Worm (Caenorhabditis elegans): Measurements from ENCODE around the gene dac-1.

Gene dac-1

ce11 chrIII:833711-834442 is 17.9 kb downstream of the dac-1 start:
- TF ChIP-seq B0310.2 (tag; optimal IDR thresholded peaks at IDR 0.05) (no peak), flt-1 (GFP tag; IDR thresholded peaks at IDR 0.05) (peak; percentile 54), pes-1 (GFP tag; IDR thresholded peaks at IDR 0.05) (no peak), tbx-11 (GFP tag; IDR thresholded peaks at IDR 0.05) (no peak), tbx-37 (GFP tag; conservative IDR thresholded peaks at IDR 0.05) (0 out of 2 replicates have a peak, but pooled peaks have one; percentile 13), ceh-36 (tag; optimal IDR thresholded peaks at IDR 0.05) (no peak), aly-1 (tag; optimal IDR thresholded peaks at IDR 0.05) (no peak), F13C5.2 (tag; optimal IDR thresholded peaks at IDR 0.05) (peak; percentile 48), ets-7 (tag; optimal IDR thresholded peaks at IDR 0.05) (no peak), hmbx-1 (tag; optimal IDR thresholded peaks at IDR 0.05) (no peak), hnd-1 (tag; optimal IDR thresholded peaks at IDR 0.05) (no peak), sea-1 (GFP tag; conservative IDR thresholded peaks at IDR 0.05) (0 out of 2 replicates have a peak, but pooled peaks have one; percentile 53), tra-4 (tag; optimal IDR thresholded peaks at IDR 0.05) (no peak), scrt-1 (GFP tag; IDR thresholded peaks at IDR 0.05) (no peak), ama-1 (optimal IDR thresholded peaks at IDR 0.05) (peak; percentile 16), ceh-13 (GFP tag; optimal IDR thresholded peaks at IDR 0.05) (no peak), hmg-4 (GFP tag; optimal IDR thresholded peaks at IDR 0.05) (peak; percentile 76)

DNA sequence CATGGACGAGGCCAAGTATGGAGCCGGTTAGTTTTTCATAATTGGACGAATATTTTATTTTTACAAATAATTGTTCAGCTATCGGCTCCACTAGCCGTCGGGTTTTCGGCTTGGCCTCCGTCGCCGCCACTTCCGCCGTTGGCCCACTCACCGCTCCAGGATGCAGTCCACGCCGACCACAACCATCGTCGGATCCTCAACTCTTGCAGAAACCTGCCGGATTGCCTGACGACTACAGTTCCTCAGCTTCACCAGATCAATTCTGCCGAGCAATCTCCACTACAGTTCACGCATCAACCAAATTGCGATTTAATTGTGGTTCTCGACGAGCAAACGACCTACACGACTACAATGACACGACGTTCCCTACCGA is 18.5 kb downstream of the dac-1 start:
- TF ChIP-seq hmg-4 (GFP tag; optimal IDR thresholded peaks at IDR 0.05), result peak; percentile 18
- TF ChIP-seq tra-4 (tag; optimal IDR thresholded peaks at IDR 0.05), result no peak
- TF ChIP-seq tbx-11 (GFP tag; IDR thresholded peaks at IDR 0.05), result 0 out of 2 replicates have a peak, but pooled peaks have one; percentile 11
- TF ChIP-seq flt-1 (GFP tag; IDR thresholded peaks at IDR 0.05), result no peak

- TF ChIP-seq scrt-1 (GFP tag; IDR thresholded peaks at IDR 0.05) (no peak), hnd-1 (tag; optimal IDR thresholded peaks at IDR 0.05) (no peak), ama-1 (optimal IDR thresholded peaks at IDR 0.05) (no peak), sea-1 (GFP tag; conservative IDR thresholded peaks at IDR 0.05) (no peak), tra-4 (tag; optimal IDR thresholded peaks at IDR 0.05) (no peak), pes-1 (GFP tag; IDR thresholded peaks at IDR 0.05) (no peak), tbx-11 (GFP tag; IDR thresholded peaks at IDR 0.05) (no peak), hmbx-1 (tag; optimal IDR thresholded peaks at IDR 0.05) (no peak), ceh-36 (tag; optimal IDR thresholded peaks at IDR 0.05) (no peak), hmg-4 (GFP tag; optimal IDR thresholded peaks at IDR 0.05) (no peak), B0310.2 (tag; optimal IDR thresholded peaks at IDR 0.05) (no peak), tbx-37 (GFP tag; conservative IDR thresholded peaks at IDR 0.05) (no peak), flt-1 (GFP tag; IDR thresholded peaks at IDR 0.05) (no peak), ceh-13 (GFP tag; optimal IDR thresholded peaks at IDR 0.05) (no peak), aly-1 (tag; optimal IDR thresholded peaks at IDR 0.05) (no peak), ets-7 (tag; optimal IDR thresholded peaks at IDR 0.05) (no peak), F13C5.2 (tag; optimal IDR thresholded peaks at IDR 0.05) (no peak)
Measured at ce11 chrIII:835208-835607, 19.3 kb downstream of the dac-1 start.

DNA sequence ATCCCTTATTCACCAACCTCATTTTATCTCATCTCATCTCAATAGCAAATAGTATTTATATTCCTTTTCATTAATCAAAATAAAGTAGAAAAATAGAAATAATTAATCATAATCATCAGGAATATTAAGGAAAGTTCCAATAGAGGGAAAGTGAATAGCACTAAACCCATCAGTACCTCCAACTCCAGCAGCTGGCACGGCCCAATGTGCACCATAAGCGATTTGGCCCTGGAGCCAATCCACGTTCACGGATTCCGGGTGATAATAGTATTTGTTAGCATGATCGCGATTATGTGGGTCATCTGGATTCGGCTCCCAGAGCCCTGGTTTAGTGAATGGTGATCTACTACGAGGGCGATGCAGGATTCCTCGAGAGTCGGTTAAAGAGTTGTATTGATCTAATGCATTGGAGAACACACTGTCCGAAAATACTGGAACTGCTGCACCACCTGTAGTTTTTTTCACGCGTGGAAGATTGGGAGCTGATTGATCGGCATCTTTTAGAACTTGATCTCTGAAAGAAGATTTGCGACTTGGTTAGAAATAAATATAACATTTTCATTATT is 19.9 kb downstream of the dac-1 start:
- TF ChIP-seq F13C5.2 (tag; optimal IDR thresholded peaks at IDR 0.05), result peak; percentile 75
- TF ChIP-seq aly-1 (tag; optimal IDR thresholded peaks at IDR 0.05), result no peak
- peak; percentile 34; the same call in 1 of the 2 replicates for TF ChIP-seq tbx-37 (GFP tag; conservative IDR thresholded peaks at IDR 0.05)
- TF ChIP-seq flt-1 (GFP tag; IDR thresholded peaks at IDR 0.05), result peak; percentile 29; the same call in 1 of the 2 replicates
- TF ChIP-seq scrt-1 (GFP tag; IDR thresholded peaks at IDR 0.05), result peak; percentile 78; the same call in 1 of the 2 replicates
- TF ChIP-seq ets-7 (tag; optimal IDR thresholded peaks at IDR 0.05), result no peak
- peak; percentile 62 for TF ChIP-seq ceh-36 (tag; optimal IDR thresholded peaks at IDR 0.05)
- TF ChIP-seq pes-1 (GFP tag; IDR thresholded peaks at IDR 0.05), result peak; percentile 80; the same call in 1 of the 2 replicates
- TF ChIP-seq tbx-11 (GFP tag; IDR thresholded peaks at IDR 0.05), result 0 out of 2 replicates have a peak, but pooled peaks have one; percentile 48
- TF ChIP-seq hmbx-1 (tag; optimal IDR thresholded peaks at IDR 0.05), result peak; percentile 39
- TF ChIP-seq hmg-4 (GFP tag; optimal IDR thresholded peaks at IDR 0.05), result peak; percentile 81
- TF ChIP-seq ama-1 (optimal IDR thresholded peaks at IDR 0.05), result peak; percentile 96
- peak; percentile 49 for TF ChIP-seq hnd-1 (tag; optimal IDR thresholded peaks at IDR 0.05)
- peak; percentile 48 for TF ChIP-seq tra-4 (tag; optimal IDR thresholded peaks at IDR 0.05)
- TF ChIP-seq B0310.2 (tag; optimal IDR thresholded peaks at IDR 0.05), result peak; percentile 44
- no peak for TF ChIP-seq ceh-13 (GFP tag; optimal IDR thresholded peaks at IDR 0.05)
- peak; percentile 75; the same call in 1 of the 2 replicates for TF ChIP-seq sea-1 (GFP tag; conservative IDR thresholded peaks at IDR 0.05)

DNA sequence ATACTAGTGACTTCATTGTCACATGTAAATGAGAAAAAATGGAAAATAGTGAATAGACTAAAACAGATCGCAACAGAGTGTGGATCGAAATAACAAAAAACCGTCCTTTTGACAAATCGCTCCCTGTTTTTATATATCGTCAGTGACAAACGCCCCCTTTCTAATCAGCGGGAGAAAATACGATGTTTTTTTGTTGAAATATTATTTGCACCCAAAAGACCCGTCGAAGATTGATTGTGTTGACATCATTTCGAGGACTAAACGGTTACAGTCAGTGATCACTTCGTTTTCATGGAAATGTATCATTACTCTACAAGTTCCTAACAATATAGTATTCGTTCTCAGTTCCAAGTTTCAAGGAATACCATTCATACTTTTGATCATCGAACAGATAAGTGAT is 23.5 kb downstream of the dac-1 start, which contains the start of gene dos-3:
Gene dos-3 (minus strand): TSS at position 101 of the 400 bp plus-strand sequence.
- TF ChIP-seq scrt-1 (GFP tag; IDR thresholded peaks at IDR 0.05), result no peak
- TF ChIP-seq hmg-4 (GFP tag; optimal IDR thresholded peaks at IDR 0.05), result no peak
- TF ChIP-seq F13C5.2 (tag; optimal IDR thresholded peaks at IDR 0.05), result no peak
- no peak for TF ChIP-seq ceh-13 (GFP tag; optimal IDR thresholded peaks at IDR 0.05)
- TF ChIP-seq hmbx-1 (tag; optimal IDR thresholded peaks at IDR 0.05), result no peak
- TF ChIP-seq tbx-37 (GFP tag; conservative IDR thresholded peaks at IDR 0.05), result no peak
- TF ChIP-seq sea-1 (GFP tag; conservative IDR thresholded peaks at IDR 0.05), result no peak
- no peak for TF ChIP-seq tra-4 (tag; optimal IDR thresholded peaks at IDR 0.05)
- TF ChIP-seq hnd-1 (tag; optimal IDR thresholded peaks at IDR 0.05), result no peak
- TF ChIP-seq ceh-36 (tag; optimal IDR thresholded peaks at IDR 0.05), result no peak
- no peak for TF ChIP-seq flt-1 (GFP tag; IDR thresholded peaks at IDR 0.05)
- no peak for TF ChIP-seq aly-1 (tag; optimal IDR thresholded peaks at IDR 0.05)
- TF ChIP-seq ama-1 (optimal IDR thresholded peaks at IDR 0.05), result no peak
- TF ChIP-seq ets-7 (tag; optimal IDR thresholded peaks at IDR 0.05), result no peak
- TF ChIP-seq tbx-11 (GFP tag; IDR thresholded peaks at IDR 0.05), result no peak
- TF ChIP-seq B0310.2 (tag; optimal IDR thresholded peaks at IDR 0.05), result no peak

ce11 chrIII:841177-841576 is 25.2 kb downstream of the dac-1 start, which contains the start of gene K02F3.9:
Gene K02F3.9 (minus strand): TSS chrIII:841366.
- no peak for TF ChIP-seq pes-1 (GFP tag; IDR thresholded peaks at IDR 0.05)
- TF ChIP-seq tra-4 (tag; optimal IDR thresholded peaks at IDR 0.05), result no peak
- no peak for TF ChIP-seq hmbx-1 (tag; optimal IDR thresholded peaks at IDR 0.05)
- no peak for TF ChIP-seq tbx-37 (GFP tag; conservative IDR thresholded peaks at IDR 0.05)
- TF ChIP-seq ets-7 (tag; optimal IDR thresholded peaks at IDR 0.05), result no peak
- TF ChIP-seq ceh-36 (tag; optimal IDR thresholded peaks at IDR 0.05), result no peak
- no peak for TF ChIP-seq flt-1 (GFP tag; IDR thresholded peaks at IDR 0.05)
- TF ChIP-seq F13C5.2 (tag; optimal IDR thresholded peaks at IDR 0.05), result no peak
- no peak for TF ChIP-seq hmg-4 (GFP tag; optimal IDR thresholded peaks at IDR 0.05)
- no peak for TF ChIP-seq sea-1 (GFP tag; conservative IDR thresholded peaks at IDR 0.05)
- TF ChIP-seq tbx-11 (GFP tag; IDR thresholded peaks at IDR 0.05), result no peak
- no peak for TF ChIP-seq scrt-1 (GFP tag; IDR thresholded peaks at IDR 0.05)
